Fruit fly (Drosophila melanogaster): Measurements from ENCODE around the gene ema.

Gene ema

dm6 chr3R:16431707-16432106 lies 9.8 kb downstream of the ema start (continued):
- TF ChIP-seq CG13624 (GFP tag; optimal IDR thresholded peaks at IDR 0.05), result peak; percentile 54
- peak; percentile 21 for TF ChIP-seq Mad (GFP tag; optimal IDR thresholded peaks at IDR 0.05)
- TF ChIP-seq sisA (GFP tag; IDR thresholded peaks at IDR 0.05), result peak; percentile 37; the same call in 1 of the 2 replicates
- TF ChIP-seq usp (GFP tag; optimal IDR thresholded peaks at IDR 0.05), result no peak
- TF ChIP-seq odd (GFP tag; optimal IDR thresholded peaks at IDR 0.05), result no peak
- TF ChIP-seq CG13296 (GFP tag; optimal IDR thresholded peaks at IDR 0.05), result no peak
- no peak for TF ChIP-seq CG15479 (GFP tag; optimal IDR thresholded peaks at IDR 0.05)
- no peak for TF ChIP-seq tio (GFP tag; optimal IDR thresholded peaks at IDR 0.05)
- TF ChIP-seq Hr51 (GFP tag; optimal IDR thresholded peaks at IDR 0.05), result peak in 1 of 2 experiments; percentile 30
- TF ChIP-seq sqz (GFP tag; optimal IDR thresholded peaks at IDR 0.05), result peak; percentile 19
- TF ChIP-seq p53 (GFP tag; optimal IDR thresholded peaks at IDR 0.05), result peak; percentile 15

dm6 chr3R:16430381-16430780 lies 11.1 kb downstream of the ema start, which contains the start of gene CG31279:
Gene CG31279 (plus strand): TSS chr3R:16430681.
- TF ChIP-seq CG10267 (tag; optimal IDR thresholded peaks at IDR 0.05) (no peak), Ravus (GFP tag; IDR thresholded peaks at IDR 0.05) (no peak), Hsf (GFP tag; optimal IDR thresholded peaks at IDR 0.05) (no peak), CG15011 (GFP tag; optimal IDR thresholded peaks at IDR 0.05) (no peak), Dfd (GFP tag; optimal IDR thresholded peaks at IDR 0.05) (no peak), CG5245 (GFP tag; optimal IDR thresholded peaks at IDR 0.05) (no peak), fd96Cb (tag; optimal IDR thresholded peaks at IDR 0.05) (no peak), ftz-f1 (GFP tag; optimal IDR thresholded peaks at IDR 0.05) (no peak), CG7963 (GFP tag; IDR thresholded peaks at IDR 0.05; ENCODE audit: partially characterized antibody) (no peak)

- TF ChIP-seq Nf-YB (GFP tag; optimal IDR thresholded peaks at IDR 0.05) (peak; percentile 81), ewg (GFP tag; optimal IDR thresholded peaks at IDR 0.05) (peak; percentile 84), CG11504 (tag; optimal IDR thresholded peaks at IDR 0.05) (no peak), crol (GFP tag; IDR thresholded peaks at IDR 0.05) (peak; percentile 31; the same call in 1 of the 2 replicates), Nf-YC (tag; optimal IDR thresholded peaks at IDR 0.05) (peak; percentile 84), sens (GFP tag) (peak; percentile 7), slbo (GFP tag; IDR thresholded peaks at IDR 0.05) (no peak), z (GFP tag; IDR thresholded peaks at IDR 0.05) (peak; percentile 78), tap (tag; optimal IDR thresholded peaks at IDR 0.05) (no peak), CG10462 (GFP tag; optimal IDR thresholded peaks at IDR 0.05) (no peak)
Measured at dm6 chr3R:16427520-16427919, 13.9 kb downstream of the ema start.

- TF ChIP-seq Mrtf (GFP tag; IDR thresholded peaks at IDR 0.05) (no peak), lab (GFP tag; optimal IDR thresholded peaks at IDR 0.05) (no peak), D (optimal IDR thresholded peaks at IDR 0.05) (no peak), D (GFP tag; optimal IDR thresholded peaks at IDR 0.05) (peak; percentile 53), peb (GFP tag; IDR thresholded peaks at IDR 0.05) (no peak), jumu (GFP tag; optimal IDR thresholded peaks at IDR 0.05) (no peak), CG10147 (GFP tag; optimal IDR thresholded peaks at IDR 0.05) (no peak), prd (optimal IDR thresholded peaks at IDR 0.05) (no peak), prd (GFP tag; IDR thresholded peaks at IDR 0.05) (no peak), CG15479 (GFP tag; optimal IDR thresholded peaks at IDR 0.05) (no peak), cg (GFP tag; optimal IDR thresholded peaks at IDR 0.05) (peak; percentile 27), CG4328 (GFP tag; optimal IDR thresholded peaks at IDR 0.05) (no peak), CG4282 (GFP tag; optimal IDR thresholded peaks at IDR 0.05) (no peak), CG11456 (GFP tag; IDR thresholded peaks at IDR 0.05) (no peak), tna (GFP tag; IDR thresholded peaks at IDR 0.05; ENCODE audit: partially characterized antibody) (peak; percentile 52; the same call in 1 of the 2 replicates), CG15601 (tag; optimal IDR thresholded peaks at IDR 0.05) (no peak), hkb (optimal IDR thresholded peaks at IDR 0.05) (no peak), hkb (GFP tag; IDR thresholded peaks at IDR 0.05) (no peak), Hsf (GFP tag; optimal IDR thresholded peaks at IDR 0.05) (no peak), Sin3A (optimal IDR thresholded peaks at IDR 0.05) (no peak), Nf-YB (GFP tag; optimal IDR thresholded peaks at IDR 0.05) (peak; percentile 93), CG12744 (GFP tag; optimal IDR thresholded peaks at IDR 0.05) (no peak)
Measured at dm6 chr3R:16423323-16423722, 18.1 kb downstream of the ema start.
